Fruit fly (Drosophila melanogaster): Measurements from ENCODE around the gene Ocho.
A peak's percentile ranks its signal among the peaks of the same experiment; 100 is the strongest.

dm6 chr3L:14977536-14978495, 3.2 kb downstream of the Ocho start:
- no peak for TF ChIP-seq CG6854 (GFP tag; optimal IDR thresholded peaks at IDR 0.05)
- no peak; the same call in 1 of the 2 replicates for TF ChIP-seq CG32532 (GFP tag; IDR thresholded peaks at IDR 0.05)
- no peak for TF ChIP-seq gt (GFP tag; IDR thresholded peaks at IDR 0.05)
- TF ChIP-seq maf-S (GFP tag; optimal IDR thresholded peaks at IDR 0.05) = no peak
- TF ChIP-seq CG12769 (tag; optimal IDR thresholded peaks at IDR 0.05) = peak; percentile 58
